Fruit fly (Drosophila melanogaster) whole organism, embryonic: ENCODE results near the gene Prp39.
A peak's percentile ranks its signal among the peaks of the same experiment; 100 is the strongest.

ENCODE experiments used
- ATbp ChIP-seq: fragments of 200-800 bp; sonication (Bioruptor generic); optimal IDR thresholded peaks from 2 replicates; lab custom pipeline; 2017; ENCODE audit warnings: missing biosample characterization, mild to moderate bottlenecking, missing genetic modification characterization, missing genetic modification reagents
- Asciz ChIP-seq: fragments of 200-800 bp; sonication (Bioruptor generic); optimal IDR thresholded peaks from 2 replicates; lab custom pipeline; 2017; ENCODE audit warnings: missing biosample characterization, mild to moderate bottlenecking, missing genetic modification characterization, missing genetic modification reagents
- CG10321 ChIP-seq: fragments of 200-800 bp; sonication (Bioruptor generic); IDR thresholded peaks from 2 replicates; pipeline ENCODE4 v1.3.6; 2022; ENCODE audit warnings: missing biosample characterization, missing genetic modification characterization
- CG11247 ChIP-seq: fragments of 200-800 bp; sonication (Bioruptor generic); IDR thresholded peaks from 2 replicates; pipeline ENCODE4 v1.3.6; 2022; ENCODE audit warnings: missing biosample characterization, missing genetic modification characterization
- CG11695 ChIP-seq: fragments of 200-800 bp; sonication (Bioruptor generic); IDR thresholded peaks from 3 replicates; pipeline ENCODE4 v1.3.6; 2022; ENCODE audit warnings: missing biosample characterization, missing genetic modification characterization
- CG12299 ChIP-seq: fragments of 200-800 bp; sonication (Bioruptor generic); optimal IDR thresholded peaks from 2 replicates; lab custom pipeline; 2018; ENCODE audit warnings: missing biosample characterization, mild to moderate bottlenecking, missing genetic modification characterization
- CG12659 ChIP-seq: fragments of 200-800 bp; sonication (Bioruptor generic); optimal IDR thresholded peaks from 3 replicates; lab custom pipeline; 2017; ENCODE audit warnings: mild to moderate bottlenecking, missing biosample characterization, missing genetic modification reagents, missing genetic modification characterization
- CG13894 ChIP-seq: fragments of 200-800 bp; sonication (Bioruptor generic); optimal IDR thresholded peaks from 3 replicates; lab custom pipeline; 2018; ENCODE audit warnings: missing biosample characterization, mild to moderate bottlenecking, missing genetic modification characterization, moderate library complexity
- CG15011 ChIP-seq: fragments of 200-800 bp; sonication (Bioruptor generic); optimal IDR thresholded peaks from 3 replicates; lab custom pipeline; 2018; ENCODE audit warnings: missing biosample characterization, mild to moderate bottlenecking, missing genetic modification characterization
- CG15479 ChIP-seq: fragments of 200-800 bp; sonication (Bioruptor generic); optimal IDR thresholded peaks from 3 replicates; lab custom pipeline; 2019; ENCODE audit warnings: missing biosample characterization, mild to moderate bottlenecking, missing genetic modification characterization, moderate library complexity
- CG15601 ChIP-seq: fragments of 200-800 bp; sonication (Bioruptor generic); optimal IDR thresholded peaks from 3 replicates; lab custom pipeline; 2019; ENCODE audit warnings: missing biosample characterization, mild to moderate bottlenecking, missing genetic modification characterization, moderate library complexity
- CG15696 ChIP-seq: fragments of 200-800 bp; sonication (Bioruptor generic); optimal IDR thresholded peaks from 2 replicates; lab custom pipeline; 2019; ENCODE audit warnings: missing biosample characterization, mild to moderate bottlenecking, missing genetic modification characterization, moderate library complexity
- CG18011 ChIP-seq: fragments of 200-800 bp; sonication (Bioruptor generic); optimal IDR thresholded peaks from 2 replicates; lab custom pipeline; 2017; ENCODE audit warnings: missing biosample characterization, missing genetic modification characterization, mild to moderate bottlenecking, moderate library complexity, missing genotype
- CG2120 ChIP-seq: fragments of 200-800 bp; sonication (Bioruptor generic); optimal IDR thresholded peaks from 3 replicates; lab custom pipeline; 2016; ENCODE audit warnings: missing biosample characterization, missing genetic modification characterization
- CG2678 ChIP-seq: fragments of 200-800 bp; sonication (Bioruptor generic); optimal IDR thresholded peaks from 3 replicates; lab custom pipeline; 2019; ENCODE audit warnings: missing biosample characterization, mild to moderate bottlenecking, missing genetic modification characterization, moderate library complexity
- CG33557 ChIP-seq: fragments of 200-800 bp; sonication (Bioruptor generic); optimal IDR thresholded peaks from 2 replicates; lab custom pipeline; 2019; ENCODE audit warnings: missing biosample characterization, mild to moderate bottlenecking, missing genetic modification characterization, moderate library complexity
- CG3838 ChIP-seq: fragments of 200-800 bp; sonication (Bioruptor generic); optimal IDR thresholded peaks from 3 replicates; lab custom pipeline; 2016; ENCODE audit warnings: missing biosample characterization, missing genetic modification characterization
- CG43689 ChIP-seq: fragments of 200-800 bp; sonication (Bioruptor generic); IDR thresholded peaks from 2 replicates; pipeline ENCODE4 v1.3.6; 2022; ENCODE audit warnings: missing biosample characterization, missing genetic modification characterization
- CG4424 ChIP-seq: fragments of 200-800 bp; sonication (Bioruptor generic); optimal IDR thresholded peaks from 3 replicates; lab custom pipeline; 2016; ENCODE audit warnings: missing biosample characterization, missing genetic modification characterization
- CG6254 ChIP-seq: fragments of 200-800 bp; sonication (Bioruptor generic); optimal IDR thresholded peaks from 3 replicates; lab custom pipeline; 2017; ENCODE audit warnings: mild to moderate bottlenecking, missing biosample characterization, missing genetic modification reagents, missing genetic modification characterization
- CG6791 ChIP-seq: fragments of 200-800 bp; sonication (Bioruptor generic); IDR thresholded peaks from 3 replicates; pipeline ENCODE4 v1.3.6; 2022; ENCODE audit warnings: missing biosample characterization, missing genetic modification characterization; ENCODE audit not compliant: partially characterized antibody
- CG7556 ChIP-seq: fragments of 200-800 bp; sonication (Bioruptor generic); optimal IDR thresholded peaks from 2 replicates; lab custom pipeline; 2017; ENCODE audit warnings: missing biosample characterization, mild to moderate bottlenecking, missing genetic modification characterization
- CG9437 ChIP-seq: fragments of 200-800 bp; sonication (Bioruptor generic); optimal IDR thresholded peaks from 2 replicates; lab custom pipeline; 2018; ENCODE audit warnings: missing biosample characterization, mild to moderate bottlenecking, missing genetic modification characterization
- CHES-1-like ChIP-seq: fragments of 200-800 bp; sonication (Bioruptor generic); optimal IDR thresholded peaks from 2 replicates; lab custom pipeline; 2016; ENCODE audit warnings: missing biosample characterization, missing genetic modification characterization
- Chrac-16 ChIP-seq: fragments of 200-800 bp; sonication (Bioruptor generic); optimal IDR thresholded peaks from 3 replicates; lab custom pipeline; 2016; ENCODE audit warnings: missing biosample characterization, missing genetic modification characterization
- Dfd ChIP-seq, 2 experiments: fragments of >200 bp; optimal IDR thresholded peaks; 2 replicates each; lab custom pipeline; 2017; ENCODE audit warnings: missing biosample characterization in 2 of 2, missing genetic modification characterization in 2 of 2
- Gug ChIP-seq: fragments of 200-800 bp; sonication (Bioruptor generic); IDR thresholded peaks from 4 replicates; pipeline ENCODE4 v1.3.6; 2022; ENCODE audit warnings: missing biosample characterization, missing genetic modification characterization
- HmgZ ChIP-seq: fragments of 200-800 bp; sonication (Bioruptor generic); optimal IDR thresholded peaks from 2 replicates; lab custom pipeline; 2018; ENCODE audit warnings: missing biosample characterization, mild to moderate bottlenecking, missing genetic modification characterization
- Opbp ChIP-seq: fragments of 200-800 bp; sonication (Bioruptor generic); IDR thresholded peaks from 3 replicates; pipeline ENCODE4 v1.3.6; 2022; ENCODE audit warnings: missing biosample characterization, missing genetic modification characterization; ENCODE audit not compliant: partially characterized antibody
- Sin3A ChIP-seq: fragments of >200 bp; optimal IDR thresholded peaks from 2 replicates; lab custom pipeline; 2018
- Sox102F ChIP-seq: fragments of 200-800 bp; sonication (Bioruptor generic); optimal IDR thresholded peaks from 2 replicates; lab custom pipeline; 2018; ENCODE audit warnings: missing biosample characterization, mild to moderate bottlenecking, missing genetic modification characterization, moderate library complexity
- Ssrp ChIP-seq: fragments of 200-800 bp; sonication (Bioruptor generic); optimal IDR thresholded peaks from 2 replicates; lab custom pipeline; 2018; ENCODE audit warnings: missing biosample characterization, mild to moderate bottlenecking, missing genetic modification characterization, moderate library complexity
- ab ChIP-seq: fragments of 200-800 bp; sonication (Bioruptor generic); optimal IDR thresholded peaks from 2 replicates; lab custom pipeline; 2016; ENCODE audit warnings: missing biosample characterization, missing genetic modification characterization
- dmrt99B ChIP-seq: fragments of 200-800 bp; sonication (Bioruptor generic); optimal IDR thresholded peaks from 2 replicates; lab custom pipeline; 2018; ENCODE audit warnings: missing biosample characterization, mild to moderate bottlenecking, missing genetic modification characterization, moderate library complexity
- ewg ChIP-seq: fragments of 200-800 bp; sonication (Bioruptor generic); optimal IDR thresholded peaks from 3 replicates; lab custom pipeline; 2017; ENCODE audit warnings: mild to moderate bottlenecking, missing biosample characterization, missing genetic modification reagents, missing genetic modification characterization
- gcm ChIP-seq: fragments of 200-800 bp; sonication (Bioruptor generic); optimal IDR thresholded peaks from 2 replicates; lab custom pipeline; 2019; ENCODE audit warnings: missing biosample characterization, mild to moderate bottlenecking, missing genetic modification characterization, moderate library complexity
- grn ChIP-seq: fragments of 200-800 bp; sonication (Bioruptor generic); optimal IDR thresholded peaks from 3 replicates; lab custom pipeline; 2017; ENCODE audit warnings: missing biosample characterization, missing genetic modification characterization
- her ChIP-seq: fragments of 200-800 bp; sonication (Bioruptor generic); optimal IDR thresholded peaks from 2 replicates; lab custom pipeline; 2016; ENCODE audit warnings: missing biosample characterization, missing genetic modification characterization
- hkb ChIP-seq, 2 experiments: fragments of 200-800 bp in 1 of 2; fragments of >200 bp in 1 of 2; sonication (Bioruptor generic) in 1 of 2; IDR thresholded peaks in 1 of 2; optimal IDR thresholded peaks in 1 of 2; 2 replicates each; pipeline versions ENCODE4 v1.3.6 to Lab custom; 2017 to 2022; ENCODE audit warnings: missing biosample characterization in 1 of 2, missing genetic modification characterization in 1 of 2
- jigr1 ChIP-seq: fragments of 200-800 bp; sonication (Bioruptor generic); IDR thresholded peaks from 3 replicates; pipeline ENCODE4 v1.3.6; 2022; ENCODE audit warnings: missing biosample characterization, missing genetic modification characterization
- lilli ChIP-seq: fragments of 200-800 bp; sonication (Bioruptor generic); optimal IDR thresholded peaks from 3 replicates; lab custom pipeline; 2016; ENCODE audit warnings: missing biosample characterization, missing genetic modification characterization
- nom ChIP-seq: fragments of 200-800 bp; sonication (Bioruptor generic); optimal IDR thresholded peaks from 2 replicates; lab custom pipeline; 2017; ENCODE audit warnings: missing biosample characterization, missing genetic modification characterization, mild to moderate bottlenecking, moderate library complexity, missing genetic modification reagents
- otp ChIP-seq: fragments of 200-800 bp; sonication (Bioruptor generic); IDR thresholded peaks from 3 replicates; pipeline ENCODE4, ENCODE4 v1.3.6; 2022; ENCODE audit warnings: missing biosample characterization, missing genetic modification characterization
- pb ChIP-seq: fragments of 200-800 bp; sonication (Bioruptor generic); optimal IDR thresholded peaks from 3 replicates; lab custom pipeline; 2016; ENCODE audit warnings: missing biosample characterization, missing genetic modification characterization
- seq ChIP-seq: fragments of 200-800 bp; sonication (Bioruptor generic); IDR thresholded peaks from 2 replicates; pipeline ENCODE4 v1.3.6; 2022; ENCODE audit warnings: missing biosample characterization, missing genetic modification characterization
- ssp ChIP-seq: fragments of 200-800 bp; sonication (Bioruptor generic); IDR thresholded peaks from 2 replicates; pipeline ENCODE4 v1.3.6; 2022; ENCODE audit warnings: missing biosample characterization, missing genetic modification characterization
- tin ChIP-seq: fragments of 200-800 bp; sonication (Bioruptor generic); optimal IDR thresholded peaks from 3 replicates; lab custom pipeline; 2016; ENCODE audit warnings: missing biosample characterization, missing genetic modification characterization
- wek ChIP-seq: fragments of 200-800 bp; sonication (Bioruptor generic); optimal IDR thresholded peaks from 3 replicates; lab custom pipeline; 2018; ENCODE audit warnings: missing biosample characterization, mild to moderate bottlenecking, missing genetic modification characterization, moderate library complexity

Prp39 gene

dm6 chr3R:28857287-28858024 is 45.6 kb downstream of the Prp39 start (continued):
- TF ChIP-seq CG4424 (peak; percentile 37), ssp (GFP tag; lab: Robert Waterston, UW) (no peak), CG15696 (peak; percentile 1), Chrac-16 (GFP tag; lab: Kevin White, UChicago) (peak; percentile 6), ewg (GFP tag; lab: Kevin White, UChicago) (peak; percentile 35), lilli (GFP tag; lab: Kevin White, UChicago) (no peak), tin (GFP tag; lab: Kevin White, UChicago) (peak; percentile 15), CG3838 (GFP tag; lab: Kevin White, UChicago) (no peak), CG6791 (GFP tag; lab: Robert Waterston, UW) (no peak), Asciz (GFP tag; lab: Kevin White, UChicago) (no peak), CG12299 (tag; lab: Kevin White, UChicago) (no peak), ATbp (GFP tag; lab: Kevin White, UChicago) (peak; percentile 51), Opbp (no peak), seq (GFP tag; lab: Robert Waterston, UW) (no peak), Gug (GFP tag; lab: Robert Waterston, UW) (peak; percentile 20; the same call in 2 of the 4 replicates), gcm (peak; percentile 29), ab (GFP tag; lab: Kevin White, UChicago) (no peak), jigr1 (GFP tag; lab: Robert Waterston, UW) (no peak), HmgZ (tag; lab: Kevin White, UChicago) (no peak), CG6254 (peak; percentile 36), hkb (optimal IDR thresholded peaks at IDR 0.05; lab: Kevin White, UChicago) (no peak), hkb (GFP tag; IDR thresholded peaks at IDR 0.05; lab: Robert Waterston, UW) (peak; percentile 40; the same call in 1 of the 2 replicates), CG43689 (GFP tag; lab: Robert Waterston, UW) (no peak), CG7556 (GFP tag; lab: Kevin White, UChicago) (peak; percentile 1), dmrt99B (tag; lab: Kevin White, UChicago) (peak; percentile 68), Sox102F (GFP tag; lab: Kevin White, UChicago) (peak; percentile 65), CG15011 (GFP tag; lab: Kevin White, UChicago) (no peak), Sin3A (lab: Kevin White, UChicago) (no peak), CG11247 (GFP tag; lab: Robert Waterston, UW) (no peak), wek (GFP tag; lab: Kevin White, UChicago) (no peak)
- TF ChIP-seq, all 482 proteins: peak for 167

- TF ChIP-seq CG15601 (tag; lab: Kevin White, UChicago) (peak; percentile 26), ATbp (GFP tag; lab: Kevin White, UChicago) (no peak), CG10321 (GFP tag; lab: Robert Waterston, UW) (peak; percentile 94), CG33557 (GFP tag; lab: Kevin White, UChicago) (no peak), CG15479 (peak; percentile 58), otp (no peak), her (GFP tag; lab: Kevin White, UChicago) (no peak), jigr1 (GFP tag; lab: Robert Waterston, UW) (no peak), CG2678 (tag; lab: Kevin White, UChicago) (no peak), grn (GFP tag; lab: Kevin White, UChicago) (no peak), Opbp (no peak; the same call in 2 of the 3 replicates), CG12659 (GFP tag; lab: Kevin White, UChicago) (no peak), CG2120 (no peak), CG9437 (no peak), CG11695 (GFP tag; lab: Robert Waterston, UW) (no peak), pb (GFP tag; lab: Kevin White, UChicago) (no peak), CG18011 (GFP tag; lab: Kevin White, UChicago) (no peak), Ssrp (tag; lab: Kevin White, UChicago) (no peak), CHES-1-like (no peak), CG13894 (tag; lab: Kevin White, UChicago) (peak; percentile 35), Dfd (GFP tag; optimal IDR thresholded peaks at IDR 0.05; lab: Kevin White, UChicago) (no peak), nom (GFP tag; lab: Kevin White, UChicago) (peak; percentile 99)
Observed at dm6 chr3R:28858241-28858647, 46.3 kb downstream of the Prp39 start.
